Worm (Caenorhabditis elegans) whole organism, late embryonic: ENCODE results near the gene W07G4.5.

Source experiments
- C38D4.7 ChIP-seq: fragments of 200-800 bp; sonication (Bioruptor generic); optimal IDR thresholded peaks from 2 replicates; lab custom pipeline; 2018; ENCODE audit warnings: mild to moderate bottlenecking, missing genetic modification characterization, moderate library complexity, missing compliant biosample characterization
- K02D7.2 ChIP-seq: sonication (generic microtip); optimal IDR thresholded peaks from 2 replicates; lab custom pipeline; 2017; ENCODE audit warnings: mild to moderate bottlenecking, missing genetic modification characterization, missing compliant biosample characterization
- K09A11.1 ChIP-seq: sonication (generic microtip); optimal IDR thresholded peaks from 2 replicates; lab custom pipeline; 2017; ENCODE audit warnings: antibody characterized with exemption, mild to moderate bottlenecking, missing genetic modification characterization, missing compliant biosample characterization; ENCODE audit not compliant: insufficient read depth
- T23F11.4 ChIP-seq: fragments of 200-800 bp; sonication (Bioruptor generic); optimal IDR thresholded peaks from 2 replicates; lab custom pipeline; 2018; ENCODE audit warnings: mild to moderate bottlenecking, missing genetic modification characterization, missing compliant biosample characterization
- ama-1 ChIP-seq: fragments of 150-350 bp; optimal IDR thresholded peaks from 2 replicates; lab custom pipeline; 2014
- ceh-18 ChIP-seq: sonication (generic microtip); optimal IDR thresholded peaks from 2 replicates; lab custom pipeline; 2016; ENCODE audit warnings: missing genetic modification characterization, missing compliant biosample characterization
- ceh-2 ChIP-seq: sonication (generic microtip); optimal IDR thresholded peaks from 2 replicates; lab custom pipeline; 2016; ENCODE audit warnings: missing genotype, missing genetic modification characterization, missing compliant biosample characterization
- ceh-22 ChIP-seq: sonication (generic microtip); optimal IDR thresholded peaks from 2 replicates; lab custom pipeline; 2017; ENCODE audit warnings: missing biosample characterization, missing genetic modification characterization
- ceh-24 ChIP-seq: sonication (generic microtip); optimal IDR thresholded peaks from 2 replicates; lab custom pipeline; 2016; ENCODE audit warnings: mild to moderate bottlenecking, missing genetic modification characterization, missing compliant biosample characterization
- ceh-30 ChIP-seq: fragments of 150-350 bp; optimal IDR thresholded peaks from 2 replicates; lab custom pipeline; 2014; ENCODE audit warnings: missing biosample characterization, missing genetic modification characterization
- ceh-31 ChIP-seq: sonication (generic microtip); optimal IDR thresholded peaks from 2 replicates; lab custom pipeline; 2016; ENCODE audit warnings: missing genetic modification characterization, missing compliant biosample characterization
- ceh-45 ChIP-seq: fragments of 200-800 bp; sonication (Bioruptor generic); IDR thresholded peaks from 2 replicates; pipeline ENCODE4 v1.3.6; 2022; ENCODE audit warnings: missing genetic modification reagents, missing genetic modification characterization, missing compliant biosample characterization
- ceh-48 ChIP-seq: sonication (generic microtip); optimal IDR thresholded peaks from 2 replicates; lab custom pipeline; 2016; ENCODE audit warnings: missing genetic modification characterization, inconsistent platforms, missing compliant biosample characterization
- ceh-6 ChIP-seq: fragments of 200-800 bp; sonication (Bioruptor generic); optimal IDR thresholded peaks from 2 replicates; lab custom pipeline; 2018; ENCODE audit warnings: mild to moderate bottlenecking, missing genetic modification characterization, missing compliant biosample characterization
- che-1 ChIP-seq: sonication (generic microtip); optimal IDR thresholded peaks from 2 replicates; lab custom pipeline; 2016; ENCODE audit warnings: mild to moderate bottlenecking, missing genetic modification characterization, missing compliant biosample characterization
- elt-2 ChIP-seq: sonication (generic microtip); optimal IDR thresholded peaks from 2 replicates; lab custom pipeline; 2016; ENCODE audit warnings: missing genetic modification reagents, missing genetic modification characterization, missing compliant biosample characterization
- eyg-1 ChIP-seq: sonication (generic microtip); optimal IDR thresholded peaks from 2 replicates; lab custom pipeline; 2016; ENCODE audit warnings: missing genotype, missing genetic modification characterization, missing compliant biosample characterization
- fax-1 ChIP-seq: sonication (generic microtip); optimal IDR thresholded peaks from 2 replicates; lab custom pipeline; 2016; ENCODE audit warnings: missing genotype, missing genetic modification characterization, missing compliant biosample characterization
- gmeb-2 ChIP-seq: sonication (generic microtip); optimal IDR thresholded peaks from 2 replicates; lab custom pipeline; 2016; ENCODE audit warnings: missing genetic modification characterization, inconsistent platforms, missing compliant biosample characterization
- hlh-15 ChIP-seq: sonication (generic microtip); optimal IDR thresholded peaks from 2 replicates; lab custom pipeline; 2016; ENCODE audit warnings: missing genetic modification characterization, missing compliant biosample characterization
- hlh-30 ChIP-seq: sonication (generic microtip); optimal IDR thresholded peaks from 2 replicates; lab custom pipeline; 2017; ENCODE audit warnings: antibody characterized with exemption, missing genetic modification characterization, missing compliant biosample characterization; ENCODE audit not compliant: insufficient read depth
- madf-2 ChIP-seq: sonication (generic microtip); optimal IDR thresholded peaks from 2 replicates; lab custom pipeline; 2017; ENCODE audit warnings: missing genetic modification characterization, missing compliant biosample characterization
- mec-3 ChIP-seq: sonication (generic microtip); optimal IDR thresholded peaks from 2 replicates; lab custom pipeline; 2016; ENCODE audit warnings: borderline replicate concordance, missing genetic modification characterization, missing compliant biosample characterization
- nfya-1 ChIP-seq: sonication (generic microtip); optimal IDR thresholded peaks from 2 replicates; lab custom pipeline; 2017; ENCODE audit warnings: missing genetic modification characterization, mild to moderate bottlenecking, missing compliant biosample characterization, antibody characterized with exemption, moderate library complexity
- pqm-1 ChIP-seq: sonication (generic microtip); optimal IDR thresholded peaks from 2 replicates; lab custom pipeline; 2016; ENCODE audit warnings: missing genetic modification characterization, missing compliant biosample characterization
- pros-1 ChIP-seq: fragments of 150-350 bp; optimal IDR thresholded peaks from 2 replicates; lab custom pipeline; 2014; ENCODE audit warnings: missing biosample characterization, missing genetic modification reagents, missing genetic modification characterization
- sox-4 ChIP-seq: sonication (generic microtip); optimal IDR thresholded peaks from 2 replicates; lab custom pipeline; 2017; ENCODE audit warnings: mild to moderate bottlenecking, missing genetic modification characterization, inconsistent platforms, missing compliant biosample characterization
- syd-9 ChIP-seq: sonication (generic microtip); optimal IDR thresholded peaks from 2 replicates; lab custom pipeline; 2016; ENCODE audit warnings: mild to moderate bottlenecking, missing genetic modification characterization, moderate library complexity, missing compliant biosample characterization
- ttx-3 ChIP-seq: sonication (generic microtip); optimal IDR thresholded peaks from 2 replicates; lab custom pipeline; 2016; ENCODE audit warnings: missing genetic modification reagents, missing genetic modification characterization, missing compliant biosample characterization
- unc-3 ChIP-seq, 2 experiments: fragments of 200-800 bp in 1 of 2; sonication (Bioruptor generic) in 1 of 2; sonication (generic microtip) in 1 of 2; conservative IDR thresholded peaks in 1 of 2; optimal IDR thresholded peaks in 1 of 2; 2 replicates each; pipeline versions ENCODE4 v1.3.6 to Lab custom; 2016 to 2022; ENCODE audit warnings: missing compliant biosample characterization in 2 of 2, missing genetic modification characterization in 2 of 2, missing genetic modification reagents in 1 of 2
- unc-42 ChIP-seq: sonication (generic microtip); optimal IDR thresholded peaks from 2 replicates; lab custom pipeline; 2016; ENCODE audit warnings: missing genotype, missing genetic modification characterization, missing compliant biosample characterization
- unc-55 ChIP-seq: sonication (generic microtip); optimal IDR thresholded peaks from 2 replicates; lab custom pipeline; 2017; ENCODE audit warnings: missing biosample characterization, missing genetic modification reagents, missing genetic modification characterization
- unc-86 ChIP-seq: sonication (generic microtip); optimal IDR thresholded peaks from 2 replicates; lab custom pipeline; 2016; ENCODE audit warnings: missing genetic modification characterization, missing compliant biosample characterization
- zip-5 ChIP-seq: sonication (generic microtip); optimal IDR thresholded peaks from 2 replicates; lab custom pipeline; 2016; ENCODE audit warnings: missing genetic modification characterization, missing compliant biosample characterization

Gene W07G4.5

ce11 chrV:13082442-13083126, 34.8 kb downstream of the W07G4.5 start, which contains the start of gene C34B4.2 (continued):
- TF ChIP-seq che-1 (tag; lab: Kevin White, UChicago) (no peak), eyg-1 (tag; lab: Kevin White, UChicago) (no peak), mec-3 (tag; lab: Kevin White, UChicago) (no peak), pros-1 (no peak), sox-4 (tag; lab: Kevin White, UChicago) (no peak), C38D4.7 (GFP tag; lab: Kevin White, UChicago) (no peak), T23F11.4 (GFP tag; lab: Kevin White, UChicago) (no peak), madf-2 (tag; lab: Kevin White, UChicago) (no peak), fax-1 (tag; lab: Kevin White, UChicago) (no peak), unc-86 (tag; lab: Kevin White, UChicago) (no peak), ceh-30 (tag; lab: Kevin White, UChicago) (no peak), ceh-45 (no peak), ceh-2 (peak; percentile 35), gmeb-2 (tag; lab: Kevin White, UChicago) (no peak), unc-3 (GFP tag; conservative IDR thresholded peaks at IDR 0.05; lab: Robert Waterston, UW) (no peak), unc-3 (tag; optimal IDR thresholded peaks at IDR 0.05; lab: Kevin White, UChicago) (no peak), ama-1 (lab: Kevin White, UChicago) (no peak), ceh-22 (tag; lab: Kevin White, UChicago) (no peak), nfya-1 (no peak), hlh-15 (tag; lab: Kevin White, UChicago) (no peak), ttx-3 (no peak), K09A11.1 (tag; lab: Kevin White, UChicago) (no peak), ceh-6 (GFP tag; lab: Kevin White, UChicago) (no peak), unc-55 (GFP tag; lab: Kevin White, UChicago) (no peak), ceh-24 (tag; lab: Kevin White, UChicago) (no peak), hlh-30 (tag; lab: Kevin White, UChicago) (no peak)

- TF ChIP-seq unc-42 (tag; lab: Kevin White, UChicago) (peak; percentile 31), ceh-18 (peak; percentile 54), ceh-31 (tag; lab: Kevin White, UChicago) (no peak)
Measured at ce11 chrV:13083751-13084672, 36.2 kb downstream of the W07G4.5 start.

DNA sequence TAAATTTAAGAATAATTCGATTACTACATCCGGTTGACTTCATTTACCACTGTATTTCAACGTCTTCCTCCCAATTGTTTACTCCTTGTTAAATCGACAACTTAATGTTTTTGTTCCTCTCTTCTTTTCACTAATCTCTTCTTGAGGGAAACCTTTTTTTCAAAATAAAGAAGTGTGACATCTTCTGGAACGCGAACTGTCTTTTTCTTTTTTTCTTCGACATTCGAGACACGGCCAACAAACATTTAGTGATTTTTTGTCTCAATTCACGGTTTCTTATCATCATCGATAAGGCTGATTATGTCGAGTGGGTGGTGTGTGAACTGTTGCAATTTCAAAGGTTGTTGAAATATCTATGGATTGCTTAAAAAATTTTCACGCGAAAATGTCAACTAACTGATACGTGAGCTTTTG, 37.5 kb downstream of the W07G4.5 start:
- TF ChIP-seq ceh-48 (tag; lab: Kevin White, UChicago) (no peak), elt-2 (tag; lab: Kevin White, UChicago) (peak; percentile 39), zip-5 (tag; lab: Kevin White, UChicago) (no peak), syd-9 (tag; lab: Kevin White, UChicago) (no peak), K02D7.2 (tag; lab: Kevin White, UChicago) (no peak), pqm-1 (tag; lab: Kevin White, UChicago) (no peak), ama-1 (lab: Kevin White, UChicago) (no peak)
- TF ChIP-seq, all 69 proteins: peak for 1
